Worm (Caenorhabditis elegans) whole organism, L4/young adult: Measurements from ENCODE around the gene ivns-1.

Experiments
- W03F9.2 ChIP-seq: fragments of 150-350 bp; optimal IDR thresholded peaks from 2 replicates; lab custom pipeline; 2014; ENCODE audit warnings: missing biosample characterization, missing genetic modification characterization
- dao-5 ChIP-seq: sonication (generic microtip); optimal IDR thresholded peaks from 2 replicates; lab custom pipeline; 2016; ENCODE audit warnings: missing genotype, missing genetic modification characterization, moderate library complexity, missing compliant biosample characterization
- him-1 ChIP-seq: sonication (generic microtip); optimal IDR thresholded peaks from 2 replicates; lab custom pipeline; 2016; ENCODE audit warnings: missing genotype, missing genetic modification reagents, missing genetic modification characterization, missing compliant biosample characterization

DNA sequence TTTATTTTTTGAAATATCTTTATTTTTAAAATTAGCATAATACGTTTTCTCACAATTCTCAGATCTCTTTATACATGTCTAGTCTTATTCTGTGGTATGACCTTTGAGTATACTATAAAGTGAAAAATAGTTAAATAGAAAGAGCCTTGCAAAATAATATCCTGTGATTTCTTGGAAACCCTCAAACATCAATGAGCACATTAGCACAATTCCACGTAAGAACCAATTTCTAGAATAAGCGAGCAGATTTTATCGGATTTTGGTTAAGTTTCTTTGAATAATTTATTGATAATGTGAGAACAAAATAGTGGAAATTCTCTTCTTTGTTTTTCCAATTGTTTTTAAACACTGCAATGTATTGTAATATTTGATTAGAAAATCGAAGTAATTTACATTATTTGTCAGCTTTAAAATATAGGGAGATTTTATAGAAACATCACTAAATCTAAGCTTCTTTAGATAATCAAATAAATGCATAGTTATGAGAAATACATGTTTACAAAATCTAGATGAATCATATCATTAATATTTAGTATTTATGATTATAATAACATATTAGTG, 34.9 kb upstream of the ivns-1 start:
- TF ChIP-seq dao-5 = no peak
- TF ChIP-seq W03F9.2 = no peak
- no peak for TF ChIP-seq him-1
